Worm (Caenorhabditis elegans): Measurements from ENCODE around the gene M03E7.3.

The M03E7.3 gene

ce11 chrV:5587042-5587441 is 27.8 kb upstream of the M03E7.3 start (continued):
- TF ChIP-seq dmd-9 (GFP tag; IDR thresholded peaks at IDR 0.05) (no peak), ces-1 (GFP tag; optimal IDR thresholded peaks at IDR 0.05) (no peak), snpc-1.2 (GFP tag; IDR thresholded peaks at IDR 0.05) (no peak), ceh-28 (tag; optimal IDR thresholded peaks at IDR 0.05) (no peak), Y105C5A.15 (GFP tag; IDR thresholded peaks at IDR 0.05) (0 out of 2 replicates have a peak, but pooled peaks have one; percentile 9), hlh-30 (tag; optimal IDR thresholded peaks at IDR 0.05; ENCODE audit: insufficient read depth) (peak; percentile 51), ZK546.5 (tag; optimal IDR thresholded peaks at IDR 0.05) (no peak), mep-1 (tag; optimal IDR thresholded peaks at IDR 0.05) (no peak), nhr-10 (tag; optimal IDR thresholded peaks at IDR 0.05) (no peak), lsy-2 (tag; optimal IDR thresholded peaks at IDR 0.05) (peak in 1 of 2 experiments; percentile 53), vab-7 (GFP tag; IDR thresholded peaks at IDR 0.05) (no peak), duxl-1 (tag; optimal IDR thresholded peaks at IDR 0.05; ENCODE audit: poor library complexity) (no peak), hif-1 (tag; optimal IDR thresholded peaks at IDR 0.05) (peak in 1 of 2 experiments; percentile 34), php-3 (GFP tag; IDR thresholded peaks at IDR 0.05) (no peak), D1046.2 (GFP tag; IDR thresholded peaks at IDR 0.05) (no peak), unc-62 (GFP tag; optimal IDR thresholded peaks at IDR 0.05 in 1 of 2) (no peak), unc-62 (tag; optimal IDR thresholded peaks at IDR 0.05) (no peak), sdz-12 (GFP tag; optimal IDR thresholded peaks at IDR 0.05) (no peak), hlh-11 (tag; optimal IDR thresholded peaks at IDR 0.05) (peak; percentile 20), daf-12 (tag; optimal IDR thresholded peaks at IDR 0.05) (no peak), lin-38 (GFP tag; IDR thresholded peaks at IDR 0.05) (peak; percentile 57), zfp-2 (tag; optimal IDR thresholded peaks at IDR 0.05) (no peak), R02D3.7 (tag; optimal IDR thresholded peaks at IDR 0.05) (no peak), lin-29 (GFP tag; IDR thresholded peaks at IDR 0.05) (no peak), saeg-2 (GFP tag; IDR thresholded peaks at IDR 0.05) (no peak), nhr-102 (tag; optimal IDR thresholded peaks at IDR 0.05) (peak; percentile 38), ama-1 (optimal IDR thresholded peaks at IDR 0.05) (no peak), F37D6.2 (tag; optimal IDR thresholded peaks at IDR 0.05) (no peak)

- TF ChIP-seq ama-1 (optimal IDR thresholded peaks at IDR 0.05) (no peak), daf-12 (tag; optimal IDR thresholded peaks at IDR 0.05) (no peak), nhr-48 (tag; optimal IDR thresholded peaks at IDR 0.05) (no peak), hlh-11 (tag; optimal IDR thresholded peaks at IDR 0.05) (no peak), F49E8.2 (tag; optimal IDR thresholded peaks at IDR 0.05; ENCODE audit: borderline replicate concordance) (peak; percentile 34), madf-9 (GFP tag; conservative IDR thresholded peaks at IDR 0.05) (0 out of 2 replicates have a peak, but pooled peaks have one; percentile 20), dmd-6 (GFP tag; IDR thresholded peaks at IDR 0.05) (no peak), snpc-1.2 (GFP tag; IDR thresholded peaks at IDR 0.05) (peak; percentile 70), cey-2 (tag; optimal IDR thresholded peaks at IDR 0.05; ENCODE audit: borderline replicate concordance, insufficient read depth) (no peak), ceh-44 (GFP tag; IDR thresholded peaks at IDR 0.05) (peak; percentile 85), snpc-4 (tag; optimal IDR thresholded peaks at IDR 0.05) (peak; percentile 48), zfp-3 (GFP tag; conservative IDR thresholded peaks at IDR 0.05) (0 out of 2 replicates have a peak, but pooled peaks have one; percentile 29), saeg-2 (GFP tag; IDR thresholded peaks at IDR 0.05) (no peak), lin-1 (GFP tag; IDR thresholded peaks at IDR 0.05) (no peak), mxl-3 (GFP tag; optimal IDR thresholded peaks at IDR 0.05) (no peak), lin-38 (GFP tag; IDR thresholded peaks at IDR 0.05) (peak; percentile 70), lim-7 (GFP tag; IDR thresholded peaks at IDR 0.05) (peak; percentile 76), F26F4.8 (GFP tag; conservative IDR thresholded peaks at IDR 0.05) (0 out of 2 replicates have a peak, but pooled peaks have one; percentile 62), F37D6.2 (tag; optimal IDR thresholded peaks at IDR 0.05) (no peak), Y48G9A.11 (GFP tag; IDR thresholded peaks at IDR 0.05) (peak; percentile 47; the same call in 1 of the 2 replicates)
Observed at ce11 chrV:5587955-5588354, 26.9 kb upstream of the M03E7.3 start.
